Fruit fly (Drosophila melanogaster) S2 (cell line): ENCODE results near the gene CG4198.

ENCODE experiments used
- CG8478 ChIP-seq: fragments of >200 bp; optimal IDR thresholded peaks from 2 replicates; lab custom pipeline; 2018
- CTCF ChIP-seq, 2 experiments: fragments of >200 bp; optimal IDR thresholded peaks; 2 replicates each; lab custom pipeline; 2018

dm6 chrX:5363116-5363515 is 50.1 kb downstream of the CG4198 start:
- no peak for TF ChIP-seq CG8478
- no peak for TF ChIP-seq CTCF (optimal IDR thresholded peaks at IDR 0.05; lab: Kevin White, UChicago)
